Worm (Caenorhabditis elegans): ENCODE data around the gene zipt-17.

DNA sequence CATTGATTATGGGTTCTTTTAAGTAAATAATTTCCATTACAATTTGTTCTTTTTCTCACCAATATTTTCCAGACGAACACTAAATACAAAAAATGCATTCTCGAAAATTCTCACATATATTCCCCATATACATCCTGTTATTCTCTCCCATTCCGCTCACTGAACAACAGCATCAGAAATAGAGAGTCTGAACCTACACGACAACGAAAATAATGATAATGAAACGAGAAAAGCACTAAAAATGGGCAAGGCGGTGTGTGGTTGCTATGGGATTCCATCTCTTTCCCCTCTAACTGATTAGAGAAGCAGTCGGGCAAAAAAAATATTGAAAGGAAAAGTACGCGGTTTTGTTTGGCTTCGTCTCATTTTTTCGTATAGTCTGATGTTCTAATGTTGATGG is 15.9 kb upstream of the zipt-17 start, which contains the start of gene C30H6.12:
- TF ChIP-seq fkh-10 (GFP tag; optimal IDR thresholded peaks at IDR 0.05) (no peak), snpc-4 (tag; optimal IDR thresholded peaks at IDR 0.05) (no peak), F44E2.7 (GFP tag; IDR thresholded peaks at IDR 0.05) (no peak), zag-1 (tag; optimal IDR thresholded peaks at IDR 0.05) (no peak), nhr-237 (tag; optimal IDR thresholded peaks at IDR 0.05) (no peak), snpc-1.2 (GFP tag; IDR thresholded peaks at IDR 0.05) (no peak), ztf-11 (tag; optimal IDR thresholded peaks at IDR 0.05) (no peak), pha-4 (GFP tag; IDR thresholded peaks at IDR 0.05) (no peak), pha-4 (tag; optimal IDR thresholded peaks at IDR 0.05) (no peak), lin-38 (GFP tag; IDR thresholded peaks at IDR 0.05) (no peak), ztf-7 (tag; optimal IDR thresholded peaks at IDR 0.05) (no peak), pqm-1 (tag; optimal IDR thresholded peaks at IDR 0.05) (no peak), ceh-82 (tag; optimal IDR thresholded peaks at IDR 0.05) (no peak), php-3 (GFP tag; IDR thresholded peaks at IDR 0.05) (no peak), dve-1 (tag; optimal IDR thresholded peaks at IDR 0.05; ENCODE audit: insufficient read depth) (no peak)

Data from whole organism, L4 larva.